Worm (Caenorhabditis elegans) whole organism, late embryonic: Measurements from ENCODE around the gene K10D11.6.

Experiments
- K02D7.2 ChIP-seq: sonication (generic microtip); optimal IDR thresholded peaks from 2 replicates; lab custom pipeline; 2017; ENCODE audit warnings: mild to moderate bottlenecking, missing genetic modification characterization, missing compliant biosample characterization
- K09A11.1 ChIP-seq: sonication (generic microtip); optimal IDR thresholded peaks from 2 replicates; lab custom pipeline; 2017; ENCODE audit warnings: antibody characterized with exemption, mild to moderate bottlenecking, missing genetic modification characterization, missing compliant biosample characterization; ENCODE audit not compliant: insufficient read depth
- T23F11.4 ChIP-seq: fragments of 200-800 bp; sonication (Bioruptor generic); optimal IDR thresholded peaks from 2 replicates; lab custom pipeline; 2018; ENCODE audit warnings: mild to moderate bottlenecking, missing genetic modification characterization, missing compliant biosample characterization
- ama-1 ChIP-seq: fragments of 150-350 bp; optimal IDR thresholded peaks from 2 replicates; lab custom pipeline; 2014
- ceh-14 ChIP-seq: sonication (generic microtip); optimal IDR thresholded peaks from 2 replicates; lab custom pipeline; 2016; ENCODE audit warnings: missing genotype, missing genetic modification characterization, missing compliant biosample characterization
- ceh-18 ChIP-seq: sonication (generic microtip); optimal IDR thresholded peaks from 2 replicates; lab custom pipeline; 2016; ENCODE audit warnings: missing genetic modification characterization, missing compliant biosample characterization
- ceh-2 ChIP-seq: sonication (generic microtip); optimal IDR thresholded peaks from 2 replicates; lab custom pipeline; 2016; ENCODE audit warnings: missing genotype, missing genetic modification characterization, missing compliant biosample characterization
- ceh-22 ChIP-seq: sonication (generic microtip); optimal IDR thresholded peaks from 2 replicates; lab custom pipeline; 2017; ENCODE audit warnings: missing biosample characterization, missing genetic modification characterization
- ceh-30 ChIP-seq: fragments of 150-350 bp; optimal IDR thresholded peaks from 2 replicates; lab custom pipeline; 2014; ENCODE audit warnings: missing biosample characterization, missing genetic modification characterization
- ceh-31 ChIP-seq: sonication (generic microtip); optimal IDR thresholded peaks from 2 replicates; lab custom pipeline; 2016; ENCODE audit warnings: missing genetic modification characterization, missing compliant biosample characterization
- ceh-45 ChIP-seq: fragments of 200-800 bp; sonication (Bioruptor generic); IDR thresholded peaks from 2 replicates; pipeline ENCODE4 v1.3.6; 2022; ENCODE audit warnings: missing genetic modification reagents, missing genetic modification characterization, missing compliant biosample characterization
- ceh-6 ChIP-seq: fragments of 200-800 bp; sonication (Bioruptor generic); optimal IDR thresholded peaks from 2 replicates; lab custom pipeline; 2018; ENCODE audit warnings: mild to moderate bottlenecking, missing genetic modification characterization, missing compliant biosample characterization
- ceh-9 ChIP-seq: sonication (generic microtip); optimal IDR thresholded peaks from 2 replicates; lab custom pipeline; 2016; ENCODE audit warnings: mild to moderate bottlenecking, missing genetic modification characterization, inconsistent platforms, missing compliant biosample characterization
- che-1 ChIP-seq: sonication (generic microtip); optimal IDR thresholded peaks from 2 replicates; lab custom pipeline; 2016; ENCODE audit warnings: mild to moderate bottlenecking, missing genetic modification characterization, missing compliant biosample characterization
- dmd-4 ChIP-seq: sonication (generic microtip); optimal IDR thresholded peaks from 2 replicates; lab custom pipeline; 2016; ENCODE audit warnings: borderline replicate concordance, missing genetic modification characterization, missing compliant biosample characterization
- dve-1 ChIP-seq: sonication (generic microtip); optimal IDR thresholded peaks from 2 replicates; lab custom pipeline; 2017; ENCODE audit warnings: antibody characterized with exemption, mild to moderate bottlenecking, missing genetic modification characterization, missing compliant biosample characterization
- elt-2 ChIP-seq: sonication (generic microtip); optimal IDR thresholded peaks from 2 replicates; lab custom pipeline; 2016; ENCODE audit warnings: missing genetic modification reagents, missing genetic modification characterization, missing compliant biosample characterization
- elt-4 ChIP-seq: sonication (generic microtip); optimal IDR thresholded peaks from 2 replicates; lab custom pipeline; 2016; ENCODE audit warnings: missing genetic modification characterization, missing compliant biosample characterization
- eyg-1 ChIP-seq: sonication (generic microtip); optimal IDR thresholded peaks from 2 replicates; lab custom pipeline; 2016; ENCODE audit warnings: missing genotype, missing genetic modification characterization, missing compliant biosample characterization
- fax-1 ChIP-seq: sonication (generic microtip); optimal IDR thresholded peaks from 2 replicates; lab custom pipeline; 2016; ENCODE audit warnings: missing genotype, missing genetic modification characterization, missing compliant biosample characterization
- fkh-6 ChIP-seq: sonication (generic microtip); optimal IDR thresholded peaks from 2 replicates; lab custom pipeline; 2016; ENCODE audit warnings: missing genetic modification characterization, missing compliant biosample characterization
- gmeb-2 ChIP-seq: sonication (generic microtip); optimal IDR thresholded peaks from 2 replicates; lab custom pipeline; 2016; ENCODE audit warnings: missing genetic modification characterization, inconsistent platforms, missing compliant biosample characterization
- hlh-13 ChIP-seq: fragments of 200-800 bp; sonication (Bioruptor generic); optimal IDR thresholded peaks from 2 replicates; lab custom pipeline; 2018; ENCODE audit warnings: mild to moderate bottlenecking, missing genetic modification characterization, missing compliant biosample characterization
- hlh-8 ChIP-seq: sonication (generic microtip); optimal IDR thresholded peaks from 2 replicates; lab custom pipeline; 2016; ENCODE audit warnings: missing genotype, missing genetic modification characterization, missing compliant biosample characterization
- lin-11 ChIP-seq: fragments of 200-800 bp; sonication (Bioruptor generic); optimal IDR thresholded peaks from 2 replicates; lab custom pipeline; 2018; ENCODE audit warnings: mild to moderate bottlenecking, missing genetic modification characterization, missing compliant biosample characterization
- madf-2 ChIP-seq: sonication (generic microtip); optimal IDR thresholded peaks from 2 replicates; lab custom pipeline; 2017; ENCODE audit warnings: missing genetic modification characterization, missing compliant biosample characterization
- nfya-1 ChIP-seq: sonication (generic microtip); optimal IDR thresholded peaks from 2 replicates; lab custom pipeline; 2017; ENCODE audit warnings: missing genetic modification characterization, mild to moderate bottlenecking, missing compliant biosample characterization, antibody characterized with exemption, moderate library complexity
- nhr-11 ChIP-seq: fragments of 150-350 bp; optimal IDR thresholded peaks from 2 replicates; lab custom pipeline; 2014; ENCODE audit warnings: missing biosample characterization, missing genetic modification characterization
- odd-2 ChIP-seq: sonication (generic microtip); optimal IDR thresholded peaks from 2 replicates; lab custom pipeline; 2017; ENCODE audit warnings: antibody characterized with exemption, mild to moderate bottlenecking, missing genetic modification characterization, missing compliant biosample characterization
- pat-9 ChIP-seq: fragments of 200-800 bp; sonication (Bioruptor generic); optimal IDR thresholded peaks from 2 replicates; lab custom pipeline; 2018; ENCODE audit warnings: mild to moderate bottlenecking, missing genetic modification characterization, moderate library complexity, missing compliant biosample characterization
- pha-2 ChIP-seq: sonication (generic microtip); optimal IDR thresholded peaks from 2 replicates; lab custom pipeline; 2017; ENCODE audit warnings: mild to moderate bottlenecking, missing genetic modification characterization, missing compliant biosample characterization
- pqm-1 ChIP-seq: sonication (generic microtip); optimal IDR thresholded peaks from 2 replicates; lab custom pipeline; 2016; ENCODE audit warnings: missing genetic modification characterization, missing compliant biosample characterization
- pros-1 ChIP-seq: fragments of 150-350 bp; optimal IDR thresholded peaks from 2 replicates; lab custom pipeline; 2014; ENCODE audit warnings: missing biosample characterization, missing genetic modification reagents, missing genetic modification characterization
- ref-2 ChIP-seq: sonication (generic microtip); optimal IDR thresholded peaks from 2 replicates; lab custom pipeline; 2016; ENCODE audit warnings: missing genetic modification characterization, missing compliant biosample characterization
- rnt-1 ChIP-seq: sonication (generic microtip); optimal IDR thresholded peaks from 2 replicates; lab custom pipeline; 2016; ENCODE audit warnings: missing genetic modification characterization, missing compliant biosample characterization
- unc-86 ChIP-seq: sonication (generic microtip); optimal IDR thresholded peaks from 2 replicates; lab custom pipeline; 2016; ENCODE audit warnings: missing genetic modification characterization, missing compliant biosample characterization
- zip-5 ChIP-seq: sonication (generic microtip); optimal IDR thresholded peaks from 2 replicates; lab custom pipeline; 2016; ENCODE audit warnings: missing genetic modification characterization, missing compliant biosample characterization
- ztf-16 ChIP-seq: sonication (generic microtip); optimal IDR thresholded peaks from 2 replicates; lab custom pipeline; 2017; ENCODE audit warnings: missing genetic modification characterization, missing compliant biosample characterization

K10D11.6 gene

ce11 chrIV:12964648-12965047 lies 24.6 kb downstream of the K10D11.6 start:
- TF ChIP-seq odd-2 (tag; lab: Kevin White, UChicago) (no peak), madf-2 (no peak), unc-86 (tag; lab: Kevin White, UChicago) (no peak)

ce11 chrIV:12962564-12962963 lies 26.7 kb downstream of the K10D11.6 start, which contains the start of gene F55G11.8:
TSS of gene F55G11.8 (plus strand) at chrIV:12962808.
- no peak for TF ChIP-seq ref-2
- no peak for TF ChIP-seq fax-1 (tag; lab: Kevin White, UChicago)
- no peak for TF ChIP-seq ceh-18 (tag; lab: Kevin White, UChicago)
- TF ChIP-seq nhr-11 = no peak
- TF ChIP-seq rnt-1 = no peak
- peak; percentile 3 for TF ChIP-seq elt-2 (tag; lab: Kevin White, UChicago)
- no peak for TF ChIP-seq elt-4 (tag; lab: Kevin White, UChicago)
- no peak for TF ChIP-seq ceh-14

ce11 chrIV:12960136-12960535 lies 29.1 kb downstream of the K10D11.6 start, which contains the start of gene F55G11.7:
TSS of gene F55G11.7 (plus strand) at chrIV:12960436.
- TF ChIP-seq pqm-1 (tag; lab: Kevin White, UChicago) = no peak
- no peak for TF ChIP-seq lin-11 (tag; lab: Kevin White, UChicago)
- no peak for TF ChIP-seq pha-2 (tag; lab: Kevin White, UChicago)
- no peak for TF ChIP-seq pat-9 (tag; lab: Kevin White, UChicago)
- TF ChIP-seq T23F11.4 (GFP tag; lab: Kevin White, UChicago) = no peak
- no peak for TF ChIP-seq ceh-30 (tag; lab: Kevin White, UChicago)
- TF ChIP-seq elt-4 (tag; lab: Kevin White, UChicago) = no peak
- TF ChIP-seq ceh-9 (tag; lab: Kevin White, UChicago) = no peak
- TF ChIP-seq K09A11.1 = no peak

DNA sequence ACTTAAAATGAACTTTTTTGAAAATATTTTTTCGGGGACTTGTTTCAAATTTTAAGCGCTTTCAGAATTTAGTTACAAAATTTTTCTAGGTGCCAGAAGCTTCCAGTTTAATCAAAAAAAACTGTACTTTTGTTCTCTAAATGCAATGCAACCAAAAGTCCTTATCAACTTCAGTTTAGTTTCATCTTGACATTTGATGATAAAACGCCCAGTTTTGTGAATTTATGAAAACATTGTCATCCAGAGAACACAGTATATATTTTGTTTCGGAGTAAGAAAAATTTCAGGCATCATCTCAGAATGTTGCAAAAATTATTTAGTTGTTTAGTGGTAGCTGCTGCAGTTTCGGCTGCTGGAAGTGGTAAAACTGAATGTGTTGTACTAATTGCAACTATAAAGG lies 31.5 kb downstream of the K10D11.6 start, which contains the start of gene F55G11.6:
TSS of gene F55G11.6 (plus strand) at position 301 of the 400 bp plus-strand sequence.
- no peak for TF ChIP-seq ceh-31 (tag; lab: Kevin White, UChicago)
- no peak for TF ChIP-seq fax-1 (tag; lab: Kevin White, UChicago)
- no peak for TF ChIP-seq hlh-13 (GFP tag; lab: Kevin White, UChicago)
- no peak for TF ChIP-seq ceh-22 (tag; lab: Kevin White, UChicago)
- no peak for TF ChIP-seq ama-1 (lab: Kevin White, UChicago)
- TF ChIP-seq zip-5 = no peak
- no peak for TF ChIP-seq che-1 (tag; lab: Kevin White, UChicago)
- TF ChIP-seq dmd-4 (tag; lab: Kevin White, UChicago) = no peak
- TF ChIP-seq fkh-6 (tag; lab: Kevin White, UChicago) = no peak

- no peak for TF ChIP-seq ztf-16 (tag; lab: Kevin White, UChicago)
- no peak for TF ChIP-seq ceh-31 (tag; lab: Kevin White, UChicago)
- TF ChIP-seq, all 69 proteins: peak for 0
Observed at ce11 chrIV:12948470-12948869, 40.8 kb downstream of the K10D11.6 start, which contains the start of gene F55G11.10. TSS of gene F55G11.10 (plus strand) at chrIV:12948770.

- TF ChIP-seq nfya-1 (tag; lab: Kevin White, UChicago) = no peak
- TF ChIP-seq K02D7.2 (tag; lab: Kevin White, UChicago) = no peak
- TF ChIP-seq dve-1 (tag; lab: Kevin White, UChicago) = no peak
- TF ChIP-seq odd-2 (tag; lab: Kevin White, UChicago) = no peak
- TF ChIP-seq pros-1 (tag; lab: Kevin White, UChicago) = no peak
- TF ChIP-seq hlh-8 (tag; lab: Kevin White, UChicago) = no peak
- no peak for TF ChIP-seq ceh-6
- TF ChIP-seq ceh-2 (tag; lab: Kevin White, UChicago) = no peak
- TF ChIP-seq ceh-22 (tag; lab: Kevin White, UChicago) = no peak
- no peak for TF ChIP-seq fax-1 (tag; lab: Kevin White, UChicago)
- TF ChIP-seq eyg-1 (tag; lab: Kevin White, UChicago) = no peak
- no peak for TF ChIP-seq ztf-16 (tag; lab: Kevin White, UChicago)
- no peak for TF ChIP-seq T23F11.4 (GFP tag; lab: Kevin White, UChicago)
- TF ChIP-seq gmeb-2 (tag; lab: Kevin White, UChicago) = no peak
- no peak for TF ChIP-seq ceh-45 (GFP tag; lab: Robert Waterston, UW)
Observed at ce11 chrIV:12946488-12946887, 42.8 kb downstream of the K10D11.6 start, which contains the start of gene F55G11.1. TSS of gene F55G11.1 (minus strand) at chrIV:12946588.
